Worm (Caenorhabditis elegans): ENCODE measurements around the gene Y57G7A.11.

ce11 chrII:1236479-1236878 is 40.2 kb downstream of the Y57G7A.11 start:
- no peak for TF ChIP-seq ama-1 (optimal IDR thresholded peaks at IDR 0.05)
- TF ChIP-seq tbx-11 (GFP tag; IDR thresholded peaks at IDR 0.05): no peak
- no peak for TF ChIP-seq scrt-1 (GFP tag; IDR thresholded peaks at IDR 0.05)
- no peak for TF ChIP-seq ceh-13 (GFP tag; optimal IDR thresholded peaks at IDR 0.05)
- no peak for TF ChIP-seq flt-1 (GFP tag; IDR thresholded peaks at IDR 0.05)
- TF ChIP-seq hmg-4 (GFP tag; optimal IDR thresholded peaks at IDR 0.05): no peak
- TF ChIP-seq hmbx-1 (tag; optimal IDR thresholded peaks at IDR 0.05): no peak

Measured in whole organism, early embryonic.